Worm (Caenorhabditis elegans) whole organism, L4/young adult: Measurements from ENCODE around the gene ZC404.15.

Experiments used
- W03F9.2 ChIP-seq: fragments of 150-350 bp; optimal IDR thresholded peaks from 2 replicates; lab custom pipeline; 2014; ENCODE audit warnings: missing biosample characterization, missing genetic modification characterization
- dao-5 ChIP-seq: sonication (generic microtip); optimal IDR thresholded peaks from 2 replicates; lab custom pipeline; 2016; ENCODE audit warnings: missing genotype, missing genetic modification characterization, moderate library complexity, missing compliant biosample characterization
- him-1 ChIP-seq: sonication (generic microtip); optimal IDR thresholded peaks from 2 replicates; lab custom pipeline; 2016; ENCODE audit warnings: missing genotype, missing genetic modification reagents, missing genetic modification characterization, missing compliant biosample characterization

The ZC404.15 gene

DNA sequence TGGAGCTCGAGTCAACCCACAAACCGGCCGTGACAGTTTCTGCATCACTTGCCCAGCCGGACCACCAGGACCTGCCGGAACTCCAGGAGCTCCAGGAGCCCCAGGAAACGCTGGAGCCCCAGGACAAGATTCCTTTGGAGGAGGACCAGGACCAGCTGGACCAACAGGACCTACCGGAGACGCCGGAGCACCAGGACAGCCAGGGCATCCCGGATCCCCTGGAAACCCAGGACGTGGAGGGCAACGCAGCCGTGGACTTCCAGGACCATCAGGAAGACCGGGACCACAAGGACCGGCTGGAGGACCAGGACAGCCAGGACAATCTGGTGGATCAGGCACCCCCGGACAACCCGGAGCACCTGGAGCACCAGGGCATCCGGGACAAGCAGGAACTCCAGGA is 49.8 kb downstream of the ZC404.15 start:
- TF ChIP-seq dao-5 (tag; lab: Kevin White, UChicago) = no peak
- no peak for TF ChIP-seq him-1
- no peak for TF ChIP-seq W03F9.2 (tag; lab: Kevin White, UChicago)

DNA sequence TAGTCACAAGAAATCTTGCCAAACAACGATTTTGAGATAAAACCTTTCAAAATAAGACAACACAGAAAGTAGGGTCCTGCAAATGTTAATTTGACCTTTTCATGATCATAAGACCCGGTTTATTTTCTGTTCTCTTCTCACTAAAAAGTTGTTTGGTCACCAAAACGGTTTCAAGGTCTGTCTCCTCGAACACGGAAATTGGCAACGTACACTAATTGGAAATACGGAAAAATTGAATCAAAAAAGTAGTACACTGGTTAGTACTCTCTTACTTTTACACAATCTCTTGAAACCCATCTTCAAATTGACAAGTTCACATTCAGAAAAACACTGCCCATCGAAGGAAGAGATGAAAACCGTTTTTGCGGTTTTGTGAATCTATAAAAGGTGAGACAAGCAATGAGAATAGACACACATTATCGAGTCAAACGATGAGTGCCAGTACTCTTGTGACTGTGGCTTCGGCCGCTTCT is 50.5 kb downstream of the ZC404.15 start, which contains the start of gene col-142:
Gene col-142 (plus strand): TSS at position 423 of the 473 bp plus-strand sequence.
- TF ChIP-seq him-1 = no peak
- TF ChIP-seq dao-5 (tag; lab: Kevin White, UChicago) = no peak

DNA sequence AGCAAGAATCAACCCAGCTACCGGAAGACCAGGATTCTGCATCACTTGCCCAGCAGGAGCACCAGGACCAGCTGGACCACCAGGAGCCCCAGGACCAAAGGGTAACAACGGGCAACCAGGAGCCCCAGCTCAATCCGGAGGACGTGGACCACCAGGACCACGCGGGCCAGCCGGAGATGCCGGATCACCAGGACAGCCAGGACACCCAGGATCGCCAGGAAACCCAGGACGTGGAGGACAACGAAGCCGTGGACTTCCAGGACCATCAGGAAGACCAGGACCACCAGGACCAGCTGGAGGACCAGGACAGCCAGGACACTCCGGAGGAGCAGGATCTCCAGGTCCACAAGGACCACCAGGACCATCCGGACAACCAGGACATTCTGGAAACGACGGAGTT is 51.3 kb downstream of the ZC404.15 start:
- TF ChIP-seq him-1 (no peak), W03F9.2 (tag; lab: Kevin White, UChicago) (no peak), dao-5 (tag; lab: Kevin White, UChicago) (no peak)
